Worm (Caenorhabditis elegans): ENCODE results near the gene R09F10.3.
A peak's percentile ranks its signal among the peaks of the same experiment; 100 is the strongest.

The R09F10.3 gene

ce11 chrX:8286740-8287299 is 7.6 kb upstream of the R09F10.3 start, which contains the start of gene sec-16A.2 (continued):
- no peak for TF ChIP-seq F49E8.2 (tag; optimal IDR thresholded peaks at IDR 0.05; ENCODE audit: borderline replicate concordance)
- peak in 1 of 2 experiments; percentile 52 for TF ChIP-seq hif-1 (tag; optimal IDR thresholded peaks at IDR 0.05)
- no peak for TF ChIP-seq gei-8 (GFP tag; optimal IDR thresholded peaks at IDR 0.05)
- TF ChIP-seq madf-5 (GFP tag; IDR thresholded peaks at IDR 0.05): no peak
- TF ChIP-seq dve-1 (tag; optimal IDR thresholded peaks at IDR 0.05; ENCODE audit: insufficient read depth): peak; percentile 62
- TF ChIP-seq nhr-28 (tag; optimal IDR thresholded peaks at IDR 0.05): peak; percentile 62
- TF ChIP-seq unc-130 (GFP tag; optimal IDR thresholded peaks at IDR 0.05): no peak
- peak; percentile 37 for TF ChIP-seq pqm-1 (tag; optimal IDR thresholded peaks at IDR 0.05)
- TF ChIP-seq nhr-102 (tag; optimal IDR thresholded peaks at IDR 0.05): no peak

- TF ChIP-seq aha-1 (tag) (peak; percentile 12), ceh-32 (tag; optimal IDR thresholded peaks at IDR 0.05; ENCODE audit: poor library complexity) (no peak), unc-62 (GFP tag; optimal IDR thresholded peaks at IDR 0.05 in 1 of 2) (peak in 1 of 2 experiments; percentile 94), unc-62 (tag; optimal IDR thresholded peaks at IDR 0.05) (no peak), zip-2 (tag; optimal IDR thresholded peaks at IDR 0.05) (no peak)
Measured at ce11 chrX:8297333-8297732, 2.9 kb downstream of the R09F10.3 start.

- TF ChIP-seq unc-130 (GFP tag; optimal IDR thresholded peaks at IDR 0.05): no peak
Measured at ce11 chrX:8299554-8299953, 5.1 kb downstream of the R09F10.3 start, which contains the start of gene ced-13. TSS of gene ced-13 (minus strand) at chrX:8299654.

- TF ChIP-seq daf-19 (GFP tag; conservative IDR thresholded peaks at IDR 0.05) (no peak), spr-1 (tag; optimal IDR thresholded peaks at IDR 0.05) (no peak), nhr-111 (GFP tag; optimal IDR thresholded peaks at IDR 0.05) (no peak), mxl-2 (GFP tag; conservative IDR thresholded peaks at IDR 0.05) (no peak), spr-3 (GFP tag; optimal IDR thresholded peaks at IDR 0.05) (no peak)
Measured at ce11 chrX:8302299-8302698, 7.9 kb downstream of the R09F10.3 start, which contains the start of gene inx-5. TSS of gene inx-5 (minus strand) at chrX:8302399.

- TF ChIP-seq daf-19 (GFP tag; conservative IDR thresholded peaks at IDR 0.05): no peak
- TF ChIP-seq nhr-28 (tag; optimal IDR thresholded peaks at IDR 0.05): peak; percentile 8
Measured at ce11 chrX:8302803-8303202, 8.4 kb downstream of the R09F10.3 start.

DNA sequence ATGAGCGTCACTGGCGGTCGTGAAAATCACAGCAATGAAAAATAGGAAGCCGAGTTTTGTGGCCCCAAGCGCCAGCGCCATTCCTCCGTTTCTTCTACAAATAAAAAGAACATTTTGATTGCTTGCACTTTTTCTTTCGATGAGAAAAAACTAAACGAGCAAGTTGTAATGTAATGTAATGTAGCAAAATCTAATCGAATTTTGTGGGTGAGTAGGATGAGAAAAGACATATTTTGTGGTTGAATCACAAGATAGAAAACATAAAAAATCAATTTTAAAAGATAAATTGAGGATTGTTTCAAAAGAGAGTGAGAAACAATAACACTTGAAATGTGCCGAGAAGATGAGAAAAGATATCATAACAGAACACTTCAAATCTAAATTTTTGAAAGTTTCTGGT is 13.2 kb downstream of the R09F10.3 start, which contains the start of gene R09F10.5:
Gene R09F10.5, minus strand, starts transcription at position 101 of the 400 bp plus-strand sequence.
- no peak for TF ChIP-seq saeg-2 (GFP tag; IDR thresholded peaks at IDR 0.05)
- no peak for TF ChIP-seq nhr-102 (tag; optimal IDR thresholded peaks at IDR 0.05)
- TF ChIP-seq unc-130 (GFP tag; optimal IDR thresholded peaks at IDR 0.05): no peak
- TF ChIP-seq nhr-6 (tag; optimal IDR thresholded peaks at IDR 0.05): no peak
- no peak for TF ChIP-seq aha-1 (tag)
- no peak for TF ChIP-seq nhr-42 (GFP tag; IDR thresholded peaks at IDR 0.05)
- TF ChIP-seq daf-12 (tag; optimal IDR thresholded peaks at IDR 0.05): no peak
- no peak for TF ChIP-seq R02D3.7 (tag; optimal IDR thresholded peaks at IDR 0.05)
- TF ChIP-seq nhr-48 (tag; optimal IDR thresholded peaks at IDR 0.05): no peak
- no peak for TF ChIP-seq zfp-2 (tag; optimal IDR thresholded peaks at IDR 0.05)
- TF ChIP-seq dmd-9 (GFP tag; IDR thresholded peaks at IDR 0.05): no peak
- no peak for TF ChIP-seq nhr-28 (tag; optimal IDR thresholded peaks at IDR 0.05)
- no peak for TF ChIP-seq mep-1 (tag; optimal IDR thresholded peaks at IDR 0.05)
- no peak for TF ChIP-seq ceh-82 (tag; optimal IDR thresholded peaks at IDR 0.05)
- no peak for TF ChIP-seq F26F4.8 (GFP tag; conservative IDR thresholded peaks at IDR 0.05)
- no peak for TF ChIP-seq snpc-4 (tag; optimal IDR thresholded peaks at IDR 0.05)
- no peak for TF ChIP-seq daf-19 (GFP tag; conservative IDR thresholded peaks at IDR 0.05)
- no peak for TF ChIP-seq dmd-6 (GFP tag; IDR thresholded peaks at IDR 0.05)

All from whole organism, L4 larva.